Worm (Caenorhabditis elegans): Measurements from ENCODE around the gene R02F2.9.

ce11 chrIII:5506023-5506597, 7.1 kb downstream of the R02F2.9 start:
- TF ChIP-seq him-1 (tag; optimal IDR thresholded peaks at IDR 0.05): peak; percentile 16
- TF ChIP-seq dao-5 (tag; optimal IDR thresholded peaks at IDR 0.05): no peak
